Worm (Caenorhabditis elegans) whole organism, L4 larva: Measurements from ENCODE around the gene Y37D8A.2.
A peak's percentile ranks its signal among the peaks of the same experiment; 100 is the strongest.

ENCODE experiments used
- R02D3.7 ChIP-seq: fragments of 150-350 bp; sonication (generic microtip); optimal IDR thresholded peaks from 3 replicates; lab custom pipeline; 2014; ENCODE audit warnings: missing biosample characterization, missing genetic modification characterization
- ZK546.5 ChIP-seq, 2 experiments: sonication (generic microtip); optimal IDR thresholded peaks; 2 replicates each; lab custom pipeline; 2017; ENCODE audit warnings: missing biosample characterization in 2 of 2, missing genetic modification characterization in 2 of 2
- aha-1 ChIP-seq: fragments of 150-350 bp; peaks from one replicate; lab custom pipeline; 2014; ENCODE audit warnings: missing biosample characterization, missing genetic modification characterization
- aly-2 ChIP-seq: sonication (generic microtip); optimal IDR thresholded peaks from 2 replicates; lab custom pipeline; 2018; ENCODE audit warnings: missing biosample characterization, missing genetic modification characterization
- ceh-20 ChIP-seq: fragments of 200-800 bp; sonication (Bioruptor generic); IDR thresholded peaks from 2 replicates; pipeline ENCODE4 v1.3.6; 2022; ENCODE audit warnings: missing genetic modification reagents, missing genetic modification characterization, missing compliant biosample characterization
- ceh-28 ChIP-seq: fragments of 150-350 bp; optimal IDR thresholded peaks from 2 replicates; lab custom pipeline; 2014; ENCODE audit warnings: missing biosample characterization, missing genetic modification reagents, missing genetic modification characterization
- ceh-32 ChIP-seq: sonication (generic microtip); optimal IDR thresholded peaks from 2 replicates; lab custom pipeline; 2016; ENCODE audit warnings: mild to moderate bottlenecking, missing genetic modification characterization, missing compliant biosample characterization; ENCODE audit not compliant: poor library complexity
- ceh-82 ChIP-seq: sonication (generic microtip); optimal IDR thresholded peaks from 2 replicates; lab custom pipeline; 2017; ENCODE audit warnings: missing biosample characterization, missing genetic modification characterization
- cey-2 ChIP-seq: sonication (generic microtip); optimal IDR thresholded peaks from 3 replicates; lab custom pipeline; 2017; ENCODE audit warnings: missing genetic modification characterization, mild to moderate bottlenecking, missing compliant biosample characterization, antibody characterized with exemption, borderline replicate concordance; ENCODE audit not compliant: insufficient read depth
- daf-8 ChIP-seq: fragments of 200-800 bp; sonication (Bioruptor generic); IDR thresholded peaks from 2 replicates; pipeline ENCODE4 v1.3.6; 2022; ENCODE audit warnings: missing genetic modification characterization, missing compliant biosample characterization
- dmd-6 ChIP-seq: fragments of 200-800 bp; sonication (Bioruptor generic); IDR thresholded peaks from 2 replicates; pipeline ENCODE4 v1.3.6; 2022; ENCODE audit warnings: missing genetic modification reagents, missing genetic modification characterization, missing compliant biosample characterization
- dmd-8 ChIP-seq: fragments of 200-800 bp; sonication (Bioruptor generic); IDR thresholded peaks from 2 replicates; pipeline ENCODE4 v1.3.6; 2022; ENCODE audit warnings: missing genetic modification characterization, missing compliant biosample characterization
- dmd-9 ChIP-seq: fragments of 200-800 bp; sonication (Bioruptor generic); IDR thresholded peaks from 2 replicates; pipeline ENCODE4 v1.3.6; 2022; ENCODE audit warnings: missing genetic modification reagents, missing genetic modification characterization, missing compliant biosample characterization
- dve-1 ChIP-seq: sonication (generic microtip); optimal IDR thresholded peaks from 2 replicates; lab custom pipeline; 2017; ENCODE audit warnings: antibody characterized with exemption, mild to moderate bottlenecking, missing genetic modification characterization, missing compliant biosample characterization; ENCODE audit not compliant: insufficient read depth
- egl-27 ChIP-seq: sonication (generic microtip); optimal IDR thresholded peaks from 3 replicates; lab custom pipeline; 2017; ENCODE audit warnings: missing biosample characterization, missing genetic modification reagents, missing genetic modification characterization
- gei-8 ChIP-seq: fragments of 200-800 bp; sonication (Bioruptor generic); optimal IDR thresholded peaks from 2 replicates; lab custom pipeline; 2018; ENCODE audit warnings: mild to moderate bottlenecking, missing genetic modification characterization, missing compliant biosample characterization
- hlh-11 ChIP-seq: fragments of 200-800 bp; sonication (Bioruptor generic); optimal IDR thresholded peaks from 2 replicates; lab custom pipeline; 2018; ENCODE audit warnings: mild to moderate bottlenecking, missing genetic modification characterization, missing compliant biosample characterization
- hlh-30 ChIP-seq: sonication (generic microtip); optimal IDR thresholded peaks from 2 replicates; lab custom pipeline; 2017; ENCODE audit warnings: antibody characterized with exemption, mild to moderate bottlenecking, missing genetic modification characterization, missing compliant biosample characterization; ENCODE audit not compliant: insufficient read depth
- jun-1 ChIP-seq: fragments of 150-350 bp; optimal IDR thresholded peaks from 2 replicates; lab custom pipeline; 2014; ENCODE audit warnings: missing biosample characterization, missing genetic modification reagents, missing genetic modification characterization
- lin-29 ChIP-seq: fragments of 200-800 bp; sonication (Bioruptor generic); IDR thresholded peaks from 2 replicates; pipeline ENCODE4 v1.3.6; 2022; ENCODE audit warnings: missing genetic modification reagents, missing genetic modification characterization, missing compliant biosample characterization
- lin-39 ChIP-seq: fragments of 150-350 bp; optimal IDR thresholded peaks from 2 replicates; lab custom pipeline; 2014; ENCODE audit warnings: missing biosample characterization, missing genetic modification reagents, missing genetic modification characterization
- madf-5 ChIP-seq, 2 experiments: fragments of 200-800 bp; sonication (Bioruptor generic); IDR thresholded peaks; 2 replicates each; pipeline ENCODE4 v1.3.6; 2022; ENCODE audit warnings: missing compliant biosample characterization in 2 of 2, missing genetic modification characterization in 2 of 2
- mdl-1 ChIP-seq, 2 experiments: fragments of 150-350 bp in 1 of 2; sonication (generic microtip) in 1 of 2; optimal IDR thresholded peaks; 2 replicates each; lab custom pipeline; 2014 to 2017; ENCODE audit warnings: missing biosample characterization in 2 of 2, missing genetic modification characterization in 2 of 2
- mes-2 ChIP-seq: sonication (generic microtip); optimal IDR thresholded peaks from 2 replicates; lab custom pipeline; 2016; ENCODE audit warnings: missing genotype, mild to moderate bottlenecking, missing genetic modification characterization, missing compliant biosample characterization; ENCODE audit not compliant: poor library complexity, severe bottlenecking
- mxl-2 ChIP-seq: fragments of 200-800 bp; sonication (Bioruptor generic); conservative IDR thresholded peaks from 2 replicates; pipeline ENCODE4 v1.3.6; 2022; ENCODE audit warnings: missing genetic modification reagents, missing genetic modification characterization, missing compliant biosample characterization
- mxl-3 ChIP-seq: fragments of 200-800 bp; sonication (Bioruptor generic); optimal IDR thresholded peaks from 2 replicates; lab custom pipeline; 2018; ENCODE audit warnings: mild to moderate bottlenecking, missing genetic modification characterization, missing compliant biosample characterization
- nhr-102 ChIP-seq: sonication (generic microtip); optimal IDR thresholded peaks from 2 replicates; lab custom pipeline; 2016; ENCODE audit warnings: mild to moderate bottlenecking, missing genetic modification characterization, moderate library complexity, missing compliant biosample characterization
- nhr-11 ChIP-seq: fragments of 150-350 bp; optimal IDR thresholded peaks from 2 replicates; lab custom pipeline; 2014; ENCODE audit warnings: missing biosample characterization, missing genetic modification characterization
- nhr-237 ChIP-seq: sonication (generic microtip); optimal IDR thresholded peaks from 2 replicates; lab custom pipeline; 2017; ENCODE audit warnings: missing biosample characterization, missing genetic modification characterization
- nhr-28 ChIP-seq: fragments of 150-350 bp; optimal IDR thresholded peaks from 2 replicates; lab custom pipeline; 2014; ENCODE audit warnings: missing biosample characterization, missing genetic modification characterization
- pha-4 ChIP-seq, 2 experiments: fragments of 150-350 bp in 1 of 2; fragments of 200-800 bp in 1 of 2; sonication (Bioruptor generic) in 1 of 2; IDR thresholded peaks in 1 of 2; optimal IDR thresholded peaks in 1 of 2; 2 replicates each; pipeline versions ENCODE4 v1.3.6 to Lab custom; 2014 to 2022; ENCODE audit warnings: missing genetic modification characterization in 2 of 2, missing genetic modification reagents in 2 of 2, missing biosample characterization in 1 of 2, missing compliant biosample characterization in 1 of 2
- saeg-2 ChIP-seq: fragments of 200-800 bp; sonication (Bioruptor generic); IDR thresholded peaks from 2 replicates; pipeline ENCODE4 v1.3.6; 2022; ENCODE audit warnings: missing genetic modification reagents, missing genetic modification characterization, missing compliant biosample characterization
- sdz-12 ChIP-seq: fragments of 200-800 bp; sonication (Bioruptor generic); optimal IDR thresholded peaks from 2 replicates; lab custom pipeline; 2018; ENCODE audit warnings: mild to moderate bottlenecking, missing genetic modification characterization, missing compliant biosample characterization
- set-16 ChIP-seq: fragments of 200-800 bp; sonication (Bioruptor generic); IDR thresholded peaks from 2 replicates; pipeline ENCODE4 v1.3.6; 2022; ENCODE audit warnings: missing genetic modification reagents, missing genetic modification characterization, missing compliant biosample characterization
- spr-1 ChIP-seq: sonication (generic microtip); optimal IDR thresholded peaks from 2 replicates; lab custom pipeline; 2016; ENCODE audit warnings: mild to moderate bottlenecking, missing genetic modification characterization, missing compliant biosample characterization
- unc-39 ChIP-seq: sonication (generic microtip); optimal IDR thresholded peaks from 2 replicates; lab custom pipeline; 2017; ENCODE audit warnings: missing biosample characterization, missing genetic modification characterization
- unc-62 ChIP-seq, 3 experiments: fragments of 150-350 bp in 1 of 3; sonication (generic microtip); optimal IDR thresholded peaks in 2 of 3; peaks in 1 of 3; 1 replicate in 1 of 3; 2 replicates in 2 of 3; lab custom pipeline; 2014 to 2017; ENCODE audit warnings: missing biosample characterization in 3 of 3, missing genetic modification characterization in 3 of 3, missing genetic modification reagents in 3 of 3, missing genotype in 1 of 3
- vab-7 ChIP-seq: fragments of 200-800 bp; sonication (Bioruptor generic); IDR thresholded peaks from 2 replicates; pipeline ENCODE4 v1.3.6; 2022; ENCODE audit warnings: missing genetic modification reagents, missing genetic modification characterization, missing compliant biosample characterization
- zfp-2 ChIP-seq: sonication (generic microtip); optimal IDR thresholded peaks from 2 replicates; lab custom pipeline; 2016; ENCODE audit warnings: mild to moderate bottlenecking, missing genetic modification characterization, missing compliant biosample characterization
- zip-11 ChIP-seq: fragments of 200-800 bp; sonication (Bioruptor generic); IDR thresholded peaks from 2 replicates; pipeline ENCODE4 v1.3.6; 2022; ENCODE audit warnings: missing genetic modification characterization, missing compliant biosample characterization
- ztf-11 ChIP-seq: fragments of 150-350 bp; optimal IDR thresholded peaks from 2 replicates; lab custom pipeline; 2014; ENCODE audit warnings: missing biosample characterization, missing genetic modification characterization

The Y37D8A.2 gene

ce11 chrIII:12788239-12788638, 31.8 kb upstream of the Y37D8A.2 start:
- TF ChIP-seq aha-1 (tag; lab: Kevin White, UChicago) (peak; percentile 68), set-16 (GFP tag; lab: Robert Waterston, UW) (peak; percentile 67), lin-29 (GFP tag; lab: Robert Waterston, UW) (no peak)

ce11 chrIII:12789420-12789819, 30.6 kb upstream of the Y37D8A.2 start, which contains the start of gene BE10.1:
BE10.1 (minus strand) TSS chrIII:12789520.
- TF ChIP-seq egl-27 (tag; lab: Kevin White, UChicago) (no peak), ztf-11 (no peak), lin-29 (GFP tag; lab: Robert Waterston, UW) (no peak), aly-2 (tag; lab: Kevin White, UChicago) (no peak), sdz-12 (GFP tag; lab: Kevin White, UChicago) (no peak), nhr-11 (no peak), lin-39 (tag; lab: Kevin White, UChicago) (no peak), dmd-8 (GFP tag; lab: Robert Waterston, UW) (no peak), saeg-2 (GFP tag; lab: Robert Waterston, UW) (no peak), cey-2 (no peak)
- TF ChIP-seq, all 104 proteins: peak for 0

ce11 chrIII:12794200-12794599, 25.8 kb upstream of the Y37D8A.2 start:
- TF ChIP-seq ceh-82 (tag; lab: Kevin White, UChicago) (no peak), ceh-28 (tag; lab: Kevin White, UChicago) (peak; percentile 95)
- TF ChIP-seq, all 104 proteins: peak for 1

ce11 chrIII:12798469-12798868, 21.5 kb upstream of the Y37D8A.2 start, which contains the start of gene agmo-1:
agmo-1 (minus strand) TSS chrIII:12798569.
- TF ChIP-seq vab-7 (no peak), nhr-28 (peak; percentile 9)

ce11 chrIII:12800529-12800928, 19.5 kb upstream of the Y37D8A.2 start:
- TF ChIP-seq R02D3.7 (tag; lab: Kevin White, UChicago) (no peak), dmd-9 (no peak), zfp-2 (tag; lab: Kevin White, UChicago) (no peak), hlh-30 (tag; lab: Kevin White, UChicago) (peak; percentile 51), nhr-28 (peak; percentile 43), mes-2 (tag; lab: Kevin White, UChicago) (no peak), ceh-32 (tag; lab: Kevin White, UChicago) (no peak), mxl-3 (GFP tag; lab: Kevin White, UChicago) (peak; percentile 66), spr-1 (tag; lab: Kevin White, UChicago) (no peak), mdl-1 (tag; optimal IDR thresholded peaks at IDR 0.05; lab: Kevin White, UChicago) (peak in 1 of 2 experiments; percentile 23), dmd-8 (GFP tag; lab: Robert Waterston, UW) (no peak), gei-8 (no peak), madf-5 (GFP tag; IDR thresholded peaks at IDR 0.05; lab: Robert Waterston, UW) (no peak), mxl-2 (GFP tag; lab: Robert Waterston, UW) (no peak), ceh-28 (tag; lab: Kevin White, UChicago) (no peak), hlh-11 (tag; lab: Kevin White, UChicago) (peak; percentile 68)

- TF ChIP-seq zip-11 (no peak), egl-27 (tag; lab: Kevin White, UChicago) (no peak), unc-39 (tag; lab: Kevin White, UChicago) (no peak), daf-8 (no peak), dmd-6 (GFP tag; lab: Robert Waterston, UW) (no peak), jun-1 (tag; lab: Kevin White, UChicago) (no peak), unc-62 (GFP tag; optimal IDR thresholded peaks at IDR 0.05 in 1 of 2; lab: Kevin White, UChicago) (no peak), unc-62 (tag; optimal IDR thresholded peaks at IDR 0.05; lab: Kevin White, UChicago) (no peak), ceh-20 (GFP tag; lab: Robert Waterston, UW) (no peak), spr-1 (tag; lab: Kevin White, UChicago) (no peak), ztf-11 (no peak), nhr-237 (tag; lab: Kevin White, UChicago) (no peak), pha-4 (GFP tag; IDR thresholded peaks at IDR 0.05; lab: Robert Waterston, UW) (no peak), pha-4 (tag; optimal IDR thresholded peaks at IDR 0.05; lab: Kevin White, UChicago) (no peak), nhr-102 (tag; lab: Kevin White, UChicago) (no peak), ZK546.5 (tag; optimal IDR thresholded peaks at IDR 0.05; lab: Kevin White, UChicago) (no peak), dve-1 (tag; lab: Kevin White, UChicago) (no peak)
Measured at ce11 chrIII:12806712-12807111, 13.3 kb upstream of the Y37D8A.2 start, which contains the start of gene BE10.5. BE10.5 (minus strand) TSS chrIII:12806812.
